Worm (Caenorhabditis elegans) whole organism, L3 larva: ENCODE measurements around the gene lrx-1.
A peak's percentile ranks its signal among the peaks of the same experiment; 100 is the strongest.

Experiments used
- ZK546.5 ChIP-seq: sonication (generic microtip); optimal IDR thresholded peaks from 2 replicates; lab custom pipeline; 2017; ENCODE audit warnings: missing biosample characterization, missing genetic modification characterization
- aly-2 ChIP-seq: fragments of 150-350 bp; optimal IDR thresholded peaks from 2 replicates; lab custom pipeline; 2014; ENCODE audit warnings: missing biosample characterization, missing genetic modification characterization
- ceh-16 ChIP-seq: sonication (generic microtip); optimal IDR thresholded peaks from 2 replicates; lab custom pipeline; 2017; ENCODE audit warnings: missing biosample characterization, missing genetic modification characterization
- ceh-28 ChIP-seq: fragments of 150-350 bp; optimal IDR thresholded peaks from 2 replicates; lab custom pipeline; 2014; ENCODE audit warnings: missing biosample characterization, missing genetic modification reagents, missing genetic modification characterization
- ceh-82 ChIP-seq: fragments of 150-350 bp; optimal IDR thresholded peaks from 2 replicates; lab custom pipeline; 2014; ENCODE audit warnings: missing biosample characterization, missing genetic modification characterization
- ceh-9 ChIP-seq: sonication (generic microtip); optimal IDR thresholded peaks from 2 replicates; lab custom pipeline; 2018; ENCODE audit warnings: missing biosample characterization, missing genetic modification characterization
- daf-12 ChIP-seq: fragments of 150-350 bp; optimal IDR thresholded peaks from 2 replicates; lab custom pipeline; 2014; ENCODE audit warnings: missing biosample characterization, missing genetic modification reagents, missing genetic modification characterization
- egl-27 ChIP-seq: sonication (generic microtip); optimal IDR thresholded peaks from 4 replicates; lab custom pipeline; 2017; ENCODE audit warnings: missing biosample characterization, missing genetic modification reagents, missing genetic modification characterization
- elt-2 ChIP-seq: sonication (generic microtip); optimal IDR thresholded peaks from 2 replicates; lab custom pipeline; 2016; ENCODE audit warnings: missing genetic modification reagents, mild to moderate bottlenecking, missing genetic modification characterization, missing compliant biosample characterization
- elt-3 ChIP-seq, 3 experiments: fragments of 150-350 bp in 1 of 3; sonication (generic microtip) in 2 of 3; optimal IDR thresholded peaks; 2 replicates in 2 of 3; 4 replicates in 1 of 3; lab custom pipeline; 2014 to 2017; ENCODE audit warnings: missing biosample characterization in 3 of 3, missing genetic modification characterization in 3 of 3
- fkh-10 ChIP-seq: sonication (generic microtip); optimal IDR thresholded peaks from 2 replicates; lab custom pipeline; 2017; ENCODE audit warnings: missing biosample characterization, missing genetic modification reagents, missing genetic modification characterization
- hmg-11 ChIP-seq: sonication (generic microtip); optimal IDR thresholded peaks from 2 replicates; lab custom pipeline; 2016; ENCODE audit warnings: missing genetic modification characterization, missing compliant biosample characterization
- jun-1 ChIP-seq: fragments of 150-350 bp; optimal IDR thresholded peaks from 2 replicates; lab custom pipeline; 2014; ENCODE audit warnings: missing biosample characterization, missing genetic modification reagents, missing genetic modification characterization
- lin-15B ChIP-seq: fragments of 150-350 bp; optimal IDR thresholded peaks from 2 replicates; lab custom pipeline; 2014; ENCODE audit warnings: missing biosample characterization, missing genetic modification characterization
- lin-39 ChIP-seq: fragments of 150-350 bp; optimal IDR thresholded peaks from 2 replicates; lab custom pipeline; 2018; ENCODE audit warnings: missing biosample characterization, missing genetic modification reagents, missing genetic modification characterization
- mdl-1 ChIP-seq: fragments of 150-350 bp; optimal IDR thresholded peaks from 2 replicates; lab custom pipeline; 2014; ENCODE audit warnings: missing biosample characterization, missing genetic modification characterization
- mml-1 ChIP-seq: fragments of 150-350 bp; sonication (generic microtip); optimal IDR thresholded peaks from 3 replicates; lab custom pipeline; 2014; ENCODE audit warnings: missing biosample characterization, missing genetic modification characterization
- nfya-1 ChIP-seq: sonication (generic microtip); optimal IDR thresholded peaks from 2 replicates; lab custom pipeline; 2017; ENCODE audit warnings: missing genetic modification characterization, mild to moderate bottlenecking, missing compliant biosample characterization, antibody characterized with exemption, moderate library complexity; ENCODE audit not compliant: insufficient read depth
- nhr-11 ChIP-seq: fragments of 150-350 bp; optimal IDR thresholded peaks from 2 replicates; lab custom pipeline; 2014; ENCODE audit warnings: missing biosample characterization, missing genetic modification characterization
- nhr-12 ChIP-seq: fragments of 150-350 bp; optimal IDR thresholded peaks from 2 replicates; lab custom pipeline; 2014; ENCODE audit warnings: missing biosample characterization, missing genetic modification characterization
- nhr-237 ChIP-seq: fragments of 150-350 bp; optimal IDR thresholded peaks from 2 replicates; lab custom pipeline; 2014; ENCODE audit warnings: missing biosample characterization, missing genetic modification characterization
- nhr-28 ChIP-seq: fragments of 150-350 bp; optimal IDR thresholded peaks from 2 replicates; lab custom pipeline; 2014; ENCODE audit warnings: missing biosample characterization, missing genetic modification characterization
- nhr-67 ChIP-seq: fragments of 150-350 bp; optimal IDR thresholded peaks from 2 replicates; lab custom pipeline; 2014; ENCODE audit warnings: missing biosample characterization, missing genetic modification characterization
- nhr-76 ChIP-seq: fragments of 150-350 bp; sonication (generic microtip); optimal IDR thresholded peaks from 5 replicates; lab custom pipeline; 2014; ENCODE audit warnings: missing biosample characterization, missing genetic modification characterization
- pha-4 ChIP-seq: fragments of 150-350 bp; optimal IDR thresholded peaks from 2 replicates; lab custom pipeline; 2014; ENCODE audit warnings: missing biosample characterization, missing genetic modification reagents, missing genetic modification characterization
- pqm-1 ChIP-seq: fragments of 150-350 bp; optimal IDR thresholded peaks from 2 replicates; lab custom pipeline; 2017; ENCODE audit warnings: missing biosample characterization, missing genetic modification characterization, inconsistent platforms
- sea-2 ChIP-seq: fragments of 150-350 bp; sonication (generic microtip); optimal IDR thresholded peaks from 4 replicates; lab custom pipeline; 2014; ENCODE audit warnings: missing biosample characterization, missing genetic modification reagents, missing genetic modification characterization
- skn-1 ChIP-seq: fragments of 150-350 bp; optimal IDR thresholded peaks from 2 replicates; lab custom pipeline; 2014; ENCODE audit warnings: missing biosample characterization, missing genetic modification characterization
- unc-39 ChIP-seq: sonication (generic microtip); optimal IDR thresholded peaks from 4 replicates; lab custom pipeline; 2017; ENCODE audit warnings: missing biosample characterization, missing genetic modification characterization
- zag-1 ChIP-seq: fragments of 150-350 bp; optimal IDR thresholded peaks from 2 replicates; lab custom pipeline; 2014; ENCODE audit warnings: missing biosample characterization, missing genetic modification characterization
- ztf-11 ChIP-seq: fragments of 150-350 bp; optimal IDR thresholded peaks from 2 replicates; lab custom pipeline; 2014; ENCODE audit warnings: missing biosample characterization, missing genetic modification characterization

lrx-1 gene

DNA sequence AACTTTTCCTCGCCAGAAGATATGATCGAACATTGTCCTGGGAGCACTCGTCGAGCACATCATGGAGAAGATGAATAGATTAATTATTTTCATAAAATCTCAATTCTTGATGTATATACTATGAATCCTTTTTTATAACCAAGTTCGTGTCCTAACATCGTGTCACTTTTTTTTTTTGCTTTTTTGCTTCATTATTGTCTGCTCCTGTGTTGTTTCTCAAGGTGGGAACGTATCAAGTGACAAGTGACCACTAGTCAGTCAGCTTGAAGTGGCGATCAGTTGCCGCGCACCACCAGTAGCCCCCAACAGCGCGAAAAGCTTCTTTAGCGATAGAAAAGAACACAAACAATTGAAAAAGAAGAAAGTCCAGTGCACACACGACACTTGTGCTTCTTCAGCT is at the start of gene lrx-1:
lrx-1 (plus strand) TSS at position 301 of the 400 bp plus-strand sequence.
- TF ChIP-seq ZK546.5 (no peak), nhr-11 (no peak), jun-1 (tag; lab: Kevin White, UChicago) (no peak), zag-1 (tag; lab: Kevin White, UChicago) (no peak), lin-15B (tag; lab: Kevin White, UChicago) (no peak), nhr-67 (tag; lab: Kevin White, UChicago) (no peak), ceh-82 (no peak), mdl-1 (tag; lab: Kevin White, UChicago) (no peak), ztf-11 (tag; lab: Kevin White, UChicago) (no peak), pha-4 (no peak)

DNA sequence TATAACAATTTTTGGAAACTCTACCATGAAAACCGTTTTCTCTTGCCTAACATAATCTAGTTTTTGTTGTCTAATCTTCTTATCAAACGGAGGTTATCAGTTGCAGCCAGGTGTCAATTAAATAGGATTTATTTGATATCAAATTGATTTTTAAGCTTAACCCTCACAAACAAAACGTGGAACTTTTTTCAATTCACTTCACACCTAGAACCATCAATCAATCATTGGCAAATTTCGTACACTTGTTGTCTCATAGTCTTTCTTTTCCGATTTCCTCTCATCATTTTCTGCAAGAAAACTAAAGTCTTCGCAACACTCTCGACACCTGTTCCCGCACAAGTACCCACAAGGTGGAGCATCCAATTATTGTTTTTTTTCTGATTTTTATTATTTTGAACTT is 43.7 kb upstream of the lrx-1 start:
- TF ChIP-seq mml-1 (tag; lab: Kevin White, UChicago) (no peak), elt-2 (tag; lab: Kevin White, UChicago) (peak; percentile 44), pqm-1 (no peak)
- TF ChIP-seq, all 47 proteins: peak for 1

DNA sequence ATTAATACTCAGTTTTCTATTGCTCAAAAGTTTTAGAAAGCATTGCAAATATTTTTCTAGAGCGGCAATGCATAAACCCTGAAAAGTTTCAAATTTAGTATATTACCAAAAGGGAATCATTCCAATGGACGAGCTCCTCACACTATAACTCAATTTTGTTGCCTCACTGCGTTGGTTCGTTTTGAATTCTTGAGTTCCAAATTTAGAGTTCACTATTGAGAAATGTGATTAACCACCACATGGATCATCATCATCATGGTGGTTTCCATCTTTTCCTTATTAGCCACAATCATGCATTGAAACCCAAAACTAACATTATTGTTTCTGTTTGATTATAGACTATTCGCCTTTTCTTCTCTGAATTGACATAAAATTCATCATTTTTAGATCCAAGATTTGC is 42.4 kb upstream of the lrx-1 start:
- TF ChIP-seq daf-12 (tag; lab: Kevin White, UChicago), result no peak
- no peak for TF ChIP-seq nhr-28 (tag; lab: Kevin White, UChicago)
- TF ChIP-seq ceh-82, result no peak
- TF ChIP-seq skn-1 (tag; lab: Kevin White, UChicago), result no peak
- no peak for TF ChIP-seq ceh-28 (tag; lab: Kevin White, UChicago)
- no peak for TF ChIP-seq unc-39 (tag; lab: Kevin White, UChicago)
- TF ChIP-seq ztf-11 (tag; lab: Kevin White, UChicago), result no peak

DNA sequence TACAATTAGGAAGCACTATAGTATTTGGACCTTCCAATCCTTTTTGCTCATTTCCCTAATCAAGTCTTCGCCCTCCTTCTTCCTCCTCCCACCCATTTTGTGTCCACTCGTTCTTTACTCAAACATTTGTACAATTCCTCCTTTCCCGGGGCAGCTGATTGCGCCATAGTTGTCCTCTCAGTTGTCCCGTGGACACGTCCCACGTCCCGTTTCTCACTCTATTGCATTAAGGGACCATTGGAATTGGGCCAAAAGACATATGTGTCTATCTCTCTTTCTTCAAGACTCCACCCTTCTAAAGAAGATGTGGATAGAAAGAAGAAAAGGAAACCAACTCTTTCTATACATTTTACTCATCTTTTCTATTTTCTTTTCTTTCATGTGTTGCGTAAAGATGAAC is 41.3 kb upstream of the lrx-1 start:
- TF ChIP-seq jun-1 (tag; lab: Kevin White, UChicago), result no peak
- no peak for TF ChIP-seq lin-39 (tag; lab: Kevin White, UChicago)
- no peak for TF ChIP-seq hmg-11
- no peak for TF ChIP-seq aly-2 (tag; lab: Kevin White, UChicago)
- no peak for TF ChIP-seq mml-1 (tag; lab: Kevin White, UChicago)
- TF ChIP-seq sea-2, result no peak
- TF ChIP-seq nhr-76 (tag; lab: Kevin White, UChicago), result no peak
- TF ChIP-seq nhr-237, result no peak
- TF ChIP-seq pha-4, result no peak
- peak; percentile 11 for TF ChIP-seq nfya-1 (tag; lab: Kevin White, UChicago)
- TF ChIP-seq egl-27 (tag; lab: Kevin White, UChicago), result no peak
- TF ChIP-seq fkh-10 (GFP tag; lab: Kevin White, UChicago), result peak; percentile 30
- no peak for TF ChIP-seq pqm-1
- TF ChIP-seq zag-1 (tag; lab: Kevin White, UChicago), result no peak
- no peak for TF ChIP-seq ceh-9 (tag; lab: Kevin White, UChicago)
- TF ChIP-seq, all 47 proteins: peak for 2

ce11 chrV:12213027-12213426 is 39.3 kb upstream of the lrx-1 start, which contains the start of gene vab-8:
TSS of gene vab-8 (plus strand) at chrV:12213327.
- TF ChIP-seq elt-2 (tag; lab: Kevin White, UChicago) (peak; percentile 19), elt-3 (tag; optimal IDR thresholded peaks at IDR 0.05; lab: Kevin White, UChicago) (no peak), ceh-16 (tag; lab: Kevin White, UChicago) (no peak)
- TF ChIP-seq, all 47 proteins: peak for 1

DNA sequence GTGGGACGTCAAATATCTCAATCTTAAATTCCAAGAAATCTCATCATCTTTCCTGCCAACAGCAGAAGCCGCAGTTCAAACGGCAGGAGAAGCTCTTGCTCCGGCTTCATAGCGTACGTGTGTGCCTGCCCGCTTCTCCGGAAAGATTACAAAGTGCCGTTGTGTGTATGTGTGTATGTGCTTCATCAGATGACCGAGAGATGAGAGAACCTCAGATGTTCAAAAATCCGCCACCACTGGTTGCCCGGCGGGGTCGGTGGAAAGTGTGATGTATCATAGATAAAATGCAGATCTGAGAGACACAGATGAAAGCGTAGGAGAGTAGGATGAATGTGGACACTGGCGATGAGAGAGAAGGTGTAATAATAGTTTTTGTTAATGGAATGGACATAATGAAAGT is 18.9 kb upstream of the lrx-1 start:
- TF ChIP-seq nhr-12 (tag; lab: Kevin White, UChicago) (no peak), pha-4 (no peak), lin-39 (tag; lab: Kevin White, UChicago) (peak; percentile 4)
- TF ChIP-seq, all 47 proteins: peak for 1
